Fruit fly (Drosophila melanogaster) whole organism, embryonic: Measurements from ENCODE around the gene Hacd1.

Source experiments
- Abd-B ChIP-seq: fragments of 200-800 bp; sonication (Bioruptor generic); optimal IDR thresholded peaks from 2 replicates; lab custom pipeline; 2018; ENCODE audit warnings: missing biosample characterization, mild to moderate bottlenecking, missing genetic modification characterization, moderate library complexity
- CG10462 ChIP-seq: fragments of 200-800 bp; sonication (Bioruptor generic); optimal IDR thresholded peaks from 2 replicates; lab custom pipeline; 2016; ENCODE audit warnings: missing biosample characterization, missing genetic modification characterization
- CG11093 ChIP-seq: fragments of 200-800 bp; sonication (Bioruptor generic); IDR thresholded peaks from 3 replicates; pipeline ENCODE4 v1.3.6; 2022; ENCODE audit warnings: missing biosample characterization, missing genetic modification characterization
- CG11247 ChIP-seq: fragments of 200-800 bp; sonication (Bioruptor generic); IDR thresholded peaks from 2 replicates; pipeline ENCODE4 v1.3.6; 2022; ENCODE audit warnings: missing biosample characterization, missing genetic modification characterization
- CG12104 ChIP-seq: fragments of 200-800 bp; sonication (Bioruptor generic); optimal IDR thresholded peaks from 3 replicates; lab custom pipeline; 2016; ENCODE audit warnings: missing biosample characterization, missing genetic modification characterization
- CG13624 ChIP-seq: fragments of 200-800 bp; sonication (Bioruptor generic); optimal IDR thresholded peaks from 2 replicates; lab custom pipeline; 2016; ENCODE audit warnings: missing biosample characterization, missing genetic modification characterization
- CG14965 ChIP-seq: fragments of 200-800 bp; sonication (Bioruptor generic); optimal IDR thresholded peaks from 2 replicates; lab custom pipeline; 2016; ENCODE audit warnings: missing biosample characterization, missing genetic modification characterization, borderline replicate concordance
- CG16815 ChIP-seq: fragments of 200-800 bp; sonication (Bioruptor generic); optimal IDR thresholded peaks from 3 replicates; lab custom pipeline; 2017; ENCODE audit warnings: missing biosample characterization, mild to moderate bottlenecking, missing genetic modification characterization
- CG17359 ChIP-seq: fragments of 200-800 bp; sonication (Bioruptor generic); optimal IDR thresholded peaks from 3 replicates; lab custom pipeline; 2018; ENCODE audit warnings: missing biosample characterization, mild to moderate bottlenecking, missing genetic modification characterization, moderate library complexity
- CG2116 ChIP-seq: fragments of 200-800 bp; sonication (Bioruptor generic); optimal IDR thresholded peaks from 3 replicates; lab custom pipeline; 2018; ENCODE audit warnings: missing biosample characterization, mild to moderate bottlenecking, missing genetic modification characterization
- CG2202 ChIP-seq: fragments of 200-800 bp; sonication (Bioruptor generic); optimal IDR thresholded peaks from 2 replicates; lab custom pipeline; 2018; ENCODE audit warnings: missing biosample characterization, mild to moderate bottlenecking, missing genetic modification characterization
- CG4730 ChIP-seq: fragments of 200-800 bp; sonication (Bioruptor generic); IDR thresholded peaks from 2 replicates; pipeline ENCODE4 v1.3.6; 2022; ENCODE audit warnings: missing biosample characterization, missing genetic modification characterization
- CG5180 ChIP-seq: fragments of 200-800 bp; sonication (Bioruptor generic); optimal IDR thresholded peaks from 3 replicates; lab custom pipeline; 2017; ENCODE audit warnings: missing biosample characterization, missing genetic modification characterization, mild to moderate bottlenecking, moderate library complexity, missing genetic modification reagents
- CG6683 ChIP-seq: fragments of 200-800 bp; sonication (Bioruptor generic); optimal IDR thresholded peaks from 2 replicates; lab custom pipeline; 2017; ENCODE audit warnings: missing biosample characterization, mild to moderate bottlenecking, missing genetic modification characterization, missing genetic modification reagents
- CG6854 ChIP-seq: fragments of 200-800 bp; sonication (Bioruptor generic); optimal IDR thresholded peaks from 3 replicates; lab custom pipeline; 2017; ENCODE audit warnings: missing biosample characterization, mild to moderate bottlenecking, missing genetic modification characterization
- CG7271 ChIP-seq: fragments of 200-800 bp; sonication (Bioruptor generic); optimal IDR thresholded peaks from 2 replicates; lab custom pipeline; 2018; ENCODE audit warnings: missing biosample characterization, mild to moderate bottlenecking, missing genetic modification characterization, moderate library complexity
- CG7372 ChIP-seq: fragments of 200-800 bp; sonication (Bioruptor generic); IDR thresholded peaks from 2 replicates; pipeline ENCODE4 v1.3.6; 2022; ENCODE audit warnings: missing biosample characterization, missing genetic modification characterization
- CG8290 ChIP-seq, 3 experiments: fragments of 200-800 bp; sonication (Bioruptor generic); optimal IDR thresholded peaks; 2 replicates each; lab custom pipeline; 2016 to 2019; ENCODE audit warnings: missing biosample characterization in 3 of 3, missing genetic modification characterization in 3 of 3, mild to moderate bottlenecking in 2 of 3, moderate library complexity in 1 of 3
- CG8359 ChIP-seq: fragments of 200-800 bp; sonication (Bioruptor generic); optimal IDR thresholded peaks from 2 replicates; lab custom pipeline; 2017; ENCODE audit warnings: missing biosample characterization, mild to moderate bottlenecking, missing genetic modification characterization, borderline replicate concordance
- CG8388 ChIP-seq: fragments of 200-800 bp; sonication (Bioruptor generic); optimal IDR thresholded peaks from 2 replicates; lab custom pipeline; 2019; ENCODE audit warnings: missing biosample characterization, mild to moderate bottlenecking, missing genetic modification characterization, moderate library complexity
- CG9817 ChIP-seq: fragments of 200-800 bp; sonication (Bioruptor generic); optimal IDR thresholded peaks from 2 replicates; lab custom pipeline; 2018; ENCODE audit warnings: missing biosample characterization, mild to moderate bottlenecking, missing genetic modification characterization, moderate library complexity
- D19A ChIP-seq: fragments of 200-800 bp; optimal IDR thresholded peaks from 3 replicates; lab custom pipeline; 2019; ENCODE audit warnings: missing biosample characterization, mild to moderate bottlenecking, missing genetic modification characterization, moderate library complexity
- E2f2 ChIP-seq: fragments of 200-800 bp; sonication (Bioruptor generic); IDR thresholded peaks from 2 replicates; pipeline ENCODE4 v1.3.6; 2022; ENCODE audit warnings: missing biosample characterization, missing genetic modification characterization
- ERR ChIP-seq: fragments of 200-800 bp; sonication (Bioruptor generic); optimal IDR thresholded peaks from 2 replicates; lab custom pipeline; 2016; ENCODE audit warnings: missing biosample characterization, missing genetic modification characterization
- Elba2 ChIP-seq: fragments of 200-800 bp; sonication (Bioruptor generic); optimal IDR thresholded peaks from 3 replicates; lab custom pipeline; 2016; ENCODE audit warnings: missing biosample characterization, missing genetic modification characterization
- GATAe ChIP-seq: fragments of 200-800 bp; sonication (Bioruptor generic); conservative IDR thresholded peaks from 2 replicates; pipeline ENCODE4 v1.3.6; 2022; ENCODE audit warnings: missing biosample characterization, missing genetic modification characterization
- H15 ChIP-seq: fragments of 200-800 bp; sonication (Bioruptor generic); IDR thresholded peaks from 3 replicates; pipeline ENCODE4 v1.3.6; 2022; ENCODE audit warnings: missing biosample characterization, missing genetic modification characterization
- MTF-1 ChIP-seq: fragments of 200-800 bp; sonication (Bioruptor generic); optimal IDR thresholded peaks from 2 replicates; lab custom pipeline; 2018; ENCODE audit warnings: missing biosample characterization, mild to moderate bottlenecking, missing genetic modification characterization, borderline replicate concordance
- NC2β ChIP-seq: fragments of 200-800 bp; sonication (Bioruptor generic); optimal IDR thresholded peaks from 2 replicates; lab custom pipeline; 2016; ENCODE audit warnings: missing biosample characterization, missing genetic modification characterization
- NK7.1 ChIP-seq: fragments of 200-800 bp; sonication (Bioruptor generic); optimal IDR thresholded peaks from 3 replicates; lab custom pipeline; 2016; ENCODE audit warnings: missing biosample characterization, missing genetic modification characterization
- Oli ChIP-seq: fragments of 200-800 bp; sonication (Bioruptor generic); optimal IDR thresholded peaks from 2 replicates; lab custom pipeline; 2018; ENCODE audit warnings: missing biosample characterization, mild to moderate bottlenecking, missing genetic modification characterization, moderate library complexity
- Opbp ChIP-seq: fragments of 200-800 bp; sonication (Bioruptor generic); IDR thresholded peaks from 3 replicates; pipeline ENCODE4 v1.3.6; 2022; ENCODE audit warnings: missing biosample characterization, missing genetic modification characterization; ENCODE audit not compliant: partially characterized antibody
- PHDP ChIP-seq: fragments of 200-800 bp; sonication (Bioruptor generic); optimal IDR thresholded peaks from 3 replicates; lab custom pipeline; 2018; ENCODE audit warnings: missing biosample characterization, mild to moderate bottlenecking, missing genetic modification characterization, moderate library complexity
- Sin3A ChIP-seq: fragments of >200 bp; optimal IDR thresholded peaks from 2 replicates; lab custom pipeline; 2018
- abd-A ChIP-seq: fragments of 200-800 bp; sonication (Bioruptor generic); optimal IDR thresholded peaks from 3 replicates; lab custom pipeline; 2019; ENCODE audit warnings: missing biosample characterization, mild to moderate bottlenecking, missing genetic modification characterization, moderate library complexity
- al ChIP-seq: fragments of 200-800 bp; sonication (Bioruptor generic); IDR thresholded peaks from 2 replicates; pipeline ENCODE4 v1.3.6; 2022; ENCODE audit warnings: missing biosample characterization, missing genetic modification characterization
- cad ChIP-seq: fragments of >200 bp; optimal IDR thresholded peaks from 2 replicates; lab custom pipeline; 2017; ENCODE audit warnings: missing biosample characterization, missing genetic modification characterization
- fd102C ChIP-seq: fragments of 200-800 bp; sonication (Bioruptor generic); optimal IDR thresholded peaks from 2 replicates; lab custom pipeline; 2018; ENCODE audit warnings: missing biosample characterization, mild to moderate bottlenecking, missing genetic modification characterization, moderate library complexity
- knrl ChIP-seq: fragments of 200-800 bp; sonication (Bioruptor generic); IDR thresholded peaks from 3 replicates; pipeline ENCODE4 v1.3.6; 2022; ENCODE audit warnings: missing biosample characterization, missing genetic modification characterization; ENCODE audit not compliant: partially characterized antibody
- lov ChIP-seq, 2 experiments: fragments of 200-800 bp in 1 of 2; fragments of >200 bp in 1 of 2; sonication (Bioruptor generic) in 1 of 2; IDR thresholded peaks in 1 of 2; optimal IDR thresholded peaks in 1 of 2; 2 replicates in 1 of 2; 3 replicates in 1 of 2; pipeline versions ENCODE4 v1.3.6 to Lab custom; 2017 to 2022; ENCODE audit warnings: missing biosample characterization in 1 of 2, missing genetic modification characterization in 1 of 2
- maf-S ChIP-seq: fragments of 200-800 bp; sonication (Bioruptor generic); optimal IDR thresholded peaks from 2 replicates; lab custom pipeline; 2016; ENCODE audit warnings: missing biosample characterization, missing genetic modification characterization
- pho ChIP-seq: fragments of 200-800 bp; sonication (Bioruptor generic); optimal IDR thresholded peaks from 2 replicates; lab custom pipeline; 2016; ENCODE audit warnings: missing biosample characterization, missing genetic modification characterization
- shn ChIP-seq: fragments of 200-800 bp; sonication (Bioruptor generic); optimal IDR thresholded peaks from 3 replicates; lab custom pipeline; 2016; ENCODE audit warnings: missing biosample characterization, missing genetic modification characterization
- tgo ChIP-seq: fragments of 200-800 bp; sonication (Bioruptor generic); IDR thresholded peaks from 3 replicates; pipeline ENCODE4 v1.3.6; 2022; ENCODE audit warnings: missing biosample characterization, missing genetic modification characterization
- tna ChIP-seq: fragments of 200-800 bp; sonication (Bioruptor generic); IDR thresholded peaks from 2 replicates; pipeline ENCODE4 v1.3.6; 2022; ENCODE audit warnings: missing biosample characterization, missing genetic modification characterization; ENCODE audit not compliant: partially characterized antibody
- vvl ChIP-seq: fragments of 200-800 bp; sonication (Bioruptor generic); IDR thresholded peaks from 2 replicates; pipeline ENCODE4 v1.3.6; 2022; ENCODE audit warnings: missing biosample characterization, missing genetic modification characterization
- wor ChIP-seq: fragments of 200-800 bp; sonication (Bioruptor generic); IDR thresholded peaks from 2 replicates; pipeline ENCODE4 v1.3.6; 2022; ENCODE audit warnings: missing biosample characterization, missing genetic modification characterization
- zfh1 ChIP-seq: fragments of 200-800 bp; sonication (Bioruptor generic); IDR thresholded peaks from 3 replicates; pipeline ENCODE4 v1.3.6; 2022; ENCODE audit warnings: missing biosample characterization, missing genetic modification characterization

The Hacd1 gene

dm6 chr2L:12006397-12007330 is 4.6 kb upstream of the Hacd1 start (continued):
- peak; percentile 81 for TF ChIP-seq CG7271 (tag; lab: Kevin White, UChicago)
- peak; percentile 82 for TF ChIP-seq ERR
- peak; percentile 91 for TF ChIP-seq CG6854 (GFP tag; lab: Kevin White, UChicago)
- peak; percentile 12 for TF ChIP-seq CG14965 (GFP tag; lab: Kevin White, UChicago)
- no peak for TF ChIP-seq H15
- no peak for TF ChIP-seq E2f2 (GFP tag; lab: Robert Waterston, UW)
- no peak for TF ChIP-seq CG4730 (GFP tag; lab: Robert Waterston, UW)
- TF ChIP-seq maf-S (GFP tag; lab: Kevin White, UChicago) = peak; percentile 47
- TF ChIP-seq knrl (GFP tag; lab: Robert Waterston, UW) = no peak
- peak; percentile 94 for TF ChIP-seq Abd-B (GFP tag; lab: Kevin White, UChicago)
- peak; percentile 18 for TF ChIP-seq NK7.1 (GFP tag; lab: Kevin White, UChicago)
- TF ChIP-seq CG2116 (GFP tag; lab: Kevin White, UChicago) = peak; percentile 72
- no peak for TF ChIP-seq tgo (GFP tag; lab: Robert Waterston, UW)
- no peak for TF ChIP-seq pho (GFP tag; lab: Kevin White, UChicago)
- no peak for TF ChIP-seq Sin3A (lab: Kevin White, UChicago)
- peak; percentile 91 for TF ChIP-seq CG9817
- TF ChIP-seq cad (GFP tag; lab: Kevin White, UChicago) = no peak
- TF ChIP-seq D19A (tag; lab: Kevin White, UChicago) = peak; percentile 100
- TF ChIP-seq CG8290 (GFP tag; optimal IDR thresholded peaks at IDR 0.05; lab: Kevin White, UChicago) = peak; percentile 94
- TF ChIP-seq CG8290 (tag; optimal IDR thresholded peaks at IDR 0.05; lab: Kevin White, UChicago) = peak in 1 of 2 experiments; percentile 64
- TF ChIP-seq lov (optimal IDR thresholded peaks at IDR 0.05; lab: Kevin White, UChicago) = no peak
- no peak for TF ChIP-seq lov (GFP tag; IDR thresholded peaks at IDR 0.05; lab: Robert Waterston, UW)
- peak; percentile 55 for TF ChIP-seq MTF-1 (GFP tag; lab: Kevin White, UChicago)
- TF ChIP-seq Oli (tag; lab: Kevin White, UChicago) = peak; percentile 97
- peak; percentile 68 for TF ChIP-seq CG5180 (GFP tag; lab: Kevin White, UChicago)
- TF ChIP-seq vvl (GFP tag; lab: Robert Waterston, UW) = no peak
- TF ChIP-seq Elba2 (GFP tag; lab: Kevin White, UChicago) = no peak
- TF ChIP-seq PHDP = peak; percentile 94
- TF ChIP-seq wor = no peak
- peak; percentile 94 for TF ChIP-seq CG8388 (GFP tag; lab: Kevin White, UChicago)
- peak; percentile 90 for TF ChIP-seq CG17359 (tag; lab: Kevin White, UChicago)
- TF ChIP-seq CG12104 (GFP tag; lab: Kevin White, UChicago) = peak; percentile 96
- peak; percentile 87 for TF ChIP-seq CG2202 (tag; lab: Kevin White, UChicago)
- no peak for TF ChIP-seq abd-A (tag; lab: Kevin White, UChicago)
- TF ChIP-seq Opbp (GFP tag; lab: Robert Waterston, UW) = no peak
- TF ChIP-seq tna (GFP tag; lab: Robert Waterston, UW) = no peak
- TF ChIP-seq CG11247 = no peak
- TF ChIP-seq al (GFP tag; lab: Robert Waterston, UW) = no peak
- TF ChIP-seq NC2β (GFP tag; lab: Kevin White, UChicago) = peak; percentile 13
- peak; percentile 86 for TF ChIP-seq CG11093
- peak; percentile 90 for TF ChIP-seq CG6683
- TF ChIP-seq CG13624 (GFP tag; lab: Kevin White, UChicago) = peak; percentile 66
- peak; percentile 77 for TF ChIP-seq shn (GFP tag; lab: Kevin White, UChicago)
- TF ChIP-seq CG8359 (GFP tag; lab: Kevin White, UChicago) = no peak
- peak; percentile 94 for TF ChIP-seq CG16815 (GFP tag; lab: Kevin White, UChicago)
- TF ChIP-seq zfh1 (GFP tag; lab: Robert Waterston, UW) = no peak
- no peak for TF ChIP-seq GATAe (GFP tag; lab: Robert Waterston, UW)
- peak; percentile 90 for TF ChIP-seq CG10462
- TF ChIP-seq CG7372 (GFP tag; lab: Robert Waterston, UW) = no peak
- TF ChIP-seq fd102C (GFP tag; lab: Kevin White, UChicago) = peak; percentile 52
